Worm (Caenorhabditis elegans) whole organism, midembryonic: Measurements from ENCODE around the gene irld-9.

ENCODE experiments used
- T22C8.4 ChIP-seq: fragments of 200-800 bp; sonication (Bioruptor generic); IDR thresholded peaks from 2 replicates; pipeline ENCODE4 v1.3.6; 2022; ENCODE audit warnings: missing genetic modification characterization, missing compliant biosample characterization
- cog-1 ChIP-seq: sonication (generic microtip); optimal IDR thresholded peaks from 2 replicates; lab custom pipeline; 2016; ENCODE audit warnings: missing genetic modification characterization, missing compliant biosample characterization
- flt-1 ChIP-seq: fragments of 200-800 bp; sonication (Bioruptor generic); IDR thresholded peaks from 2 replicates; pipeline ENCODE4 v1.3.6; 2022; ENCODE audit warnings: missing genetic modification characterization, missing compliant biosample characterization
- klf-2 ChIP-seq: fragments of 200-800 bp; sonication (Bioruptor generic); conservative IDR thresholded peaks from 2 replicates; pipeline ENCODE4 v1.3.6; 2022; ENCODE audit warnings: missing genetic modification reagents, missing genetic modification characterization, missing compliant biosample characterization
- med-1 ChIP-seq: sonication (generic microtip); optimal IDR thresholded peaks from 2 replicates; lab custom pipeline; 2017; ENCODE audit warnings: missing genetic modification characterization, mild to moderate bottlenecking, missing compliant biosample characterization, antibody characterized with exemption, missing genetic modification reagents; ENCODE audit not compliant: insufficient read depth
- ref-1 ChIP-seq: fragments of 200-800 bp; sonication (Bioruptor generic); conservative IDR thresholded peaks from 2 replicates; pipeline ENCODE4 v1.3.6; 2022; ENCODE audit warnings: missing genetic modification reagents, missing genetic modification characterization, missing compliant biosample characterization
- tab-1 ChIP-seq: fragments of 200-800 bp; sonication (Bioruptor generic); IDR thresholded peaks from 2 replicates; pipeline ENCODE4 v1.3.6; 2022; ENCODE audit warnings: missing genetic modification characterization, missing compliant biosample characterization
- ztf-23 ChIP-seq: fragments of 200-800 bp; sonication (Bioruptor generic); IDR thresholded peaks from 2 replicates; pipeline ENCODE4 v1.3.6; 2022; ENCODE audit warnings: missing genetic modification reagents, missing genetic modification characterization, missing compliant biosample characterization
- ztf-29 ChIP-seq: fragments of 200-800 bp; sonication (Bioruptor generic); IDR thresholded peaks from 2 replicates; pipeline ENCODE4 v1.3.6; 2022; ENCODE audit warnings: missing genetic modification reagents, missing genetic modification characterization, missing compliant biosample characterization

Gene irld-9

ce11 chrII:1763072-1763471 lies 24.3 kb upstream of the irld-9 start, which contains the start of gene math-28:
Gene math-28 (plus strand): TSS chrII:1763372.
- TF ChIP-seq flt-1, result no peak
- no peak for TF ChIP-seq ztf-23 (GFP tag; lab: Robert Waterston, UW)
- no peak for TF ChIP-seq med-1 (GFP tag; lab: Kevin White, UChicago)
- no peak for TF ChIP-seq klf-2 (GFP tag; lab: Robert Waterston, UW)
- TF ChIP-seq ref-1 (GFP tag; lab: Robert Waterston, UW), result no peak
- no peak for TF ChIP-seq ztf-29 (GFP tag; lab: Robert Waterston, UW)
- TF ChIP-seq tab-1 (GFP tag; lab: Robert Waterston, UW), result no peak
- no peak for TF ChIP-seq cog-1 (tag; lab: Kevin White, UChicago)
- no peak for TF ChIP-seq T22C8.4 (GFP tag; lab: Robert Waterston, UW)

ce11 chrII:1761564-1761963 lies 22.8 kb upstream of the irld-9 start, which contains the start of gene F36H5.4:
Gene F36H5.4 (plus strand): TSS chrII:1761864.
- no peak for TF ChIP-seq T22C8.4 (GFP tag; lab: Robert Waterston, UW)
- TF ChIP-seq ztf-29 (GFP tag; lab: Robert Waterston, UW), result no peak
- TF ChIP-seq ref-1 (GFP tag; lab: Robert Waterston, UW), result no peak
- TF ChIP-seq klf-2 (GFP tag; lab: Robert Waterston, UW), result no peak

DNA sequence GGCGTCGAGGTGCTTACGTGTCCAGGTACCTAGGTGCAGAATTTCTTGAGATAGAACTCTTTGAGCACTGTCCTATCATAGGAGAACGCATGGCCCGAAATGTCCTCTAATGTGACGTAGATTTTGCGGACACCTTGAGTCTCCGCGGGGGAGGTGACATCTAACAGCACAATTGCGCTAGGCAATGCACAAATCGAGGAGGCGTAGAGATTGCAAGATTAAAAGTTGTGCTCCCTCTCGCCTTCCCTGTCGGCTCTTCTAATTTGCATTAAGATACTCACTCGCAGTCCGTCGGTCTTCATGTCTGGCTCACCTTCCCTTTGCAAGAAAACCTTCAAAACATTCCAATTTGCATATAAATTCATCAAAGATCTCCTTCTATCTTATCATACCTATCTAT lies 20.9 kb upstream of the irld-9 start, which contains the start of gene F36H5.18:
F36H5.18 (plus strand) TSS at position 301 of the 400 bp plus-strand sequence.
- no peak for TF ChIP-seq klf-2 (GFP tag; lab: Robert Waterston, UW)
- no peak for TF ChIP-seq ztf-29 (GFP tag; lab: Robert Waterston, UW)
- no peak for TF ChIP-seq ref-1 (GFP tag; lab: Robert Waterston, UW)
- no peak for TF ChIP-seq flt-1
- no peak for TF ChIP-seq med-1 (GFP tag; lab: Kevin White, UChicago)
- no peak for TF ChIP-seq ztf-23 (GFP tag; lab: Robert Waterston, UW)
- TF ChIP-seq T22C8.4 (GFP tag; lab: Robert Waterston, UW), result no peak
- TF ChIP-seq tab-1 (GFP tag; lab: Robert Waterston, UW), result no peak
- TF ChIP-seq cog-1 (tag; lab: Kevin White, UChicago), result no peak

ce11 chrII:1757033-1757432 lies 18.3 kb upstream of the irld-9 start, which contains the start of gene F36H5.10:
Gene F36H5.10 (plus strand): TSS chrII:1757333.
- TF ChIP-seq T22C8.4 (GFP tag; lab: Robert Waterston, UW) (no peak), klf-2 (GFP tag; lab: Robert Waterston, UW) (no peak), cog-1 (tag; lab: Kevin White, UChicago) (no peak)

DNA sequence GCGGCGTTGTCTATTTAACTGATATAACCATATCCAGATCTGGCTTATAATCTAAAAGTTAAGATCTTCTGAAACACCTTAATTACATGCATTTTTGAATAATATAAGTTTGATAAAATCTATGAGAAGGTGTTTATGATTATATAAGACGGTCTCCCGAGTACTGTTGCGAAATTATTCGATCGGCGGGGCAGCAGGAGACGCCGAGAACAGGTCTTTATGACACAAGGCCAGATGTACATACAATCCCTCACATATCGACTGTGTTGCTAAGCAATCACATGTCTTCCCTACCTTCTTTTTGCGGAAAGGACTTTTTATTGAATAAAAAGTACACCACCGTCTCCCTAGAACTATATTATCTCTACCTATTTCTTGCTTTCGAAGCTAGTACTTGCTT lies 17.8 kb upstream of the irld-9 start, which contains the start of gene fbxb-53:
fbxb-53 (plus strand) TSS at position 301 of the 400 bp plus-strand sequence.
- no peak for TF ChIP-seq med-1 (GFP tag; lab: Kevin White, UChicago)
- no peak for TF ChIP-seq ztf-29 (GFP tag; lab: Robert Waterston, UW)
- no peak for TF ChIP-seq ztf-23 (GFP tag; lab: Robert Waterston, UW)
- no peak for TF ChIP-seq ref-1 (GFP tag; lab: Robert Waterston, UW)
- no peak for TF ChIP-seq T22C8.4 (GFP tag; lab: Robert Waterston, UW)
- TF ChIP-seq cog-1 (tag; lab: Kevin White, UChicago), result no peak
- TF ChIP-seq klf-2 (GFP tag; lab: Robert Waterston, UW), result no peak
- no peak for TF ChIP-seq flt-1
- no peak for TF ChIP-seq tab-1 (GFP tag; lab: Robert Waterston, UW)

- TF ChIP-seq ref-1 (GFP tag; lab: Robert Waterston, UW) (no peak), med-1 (GFP tag; lab: Kevin White, UChicago) (no peak), ztf-23 (GFP tag; lab: Robert Waterston, UW) (no peak), T22C8.4 (GFP tag; lab: Robert Waterston, UW) (no peak), ztf-29 (GFP tag; lab: Robert Waterston, UW) (no peak), flt-1 (no peak), cog-1 (tag; lab: Kevin White, UChicago) (no peak), tab-1 (GFP tag; lab: Robert Waterston, UW) (no peak), klf-2 (GFP tag; lab: Robert Waterston, UW) (no peak)
Measured at ce11 chrII:1756072-1756471, 17.3 kb upstream of the irld-9 start, which contains the start of gene F36H5.17. Gene F36H5.17 (minus strand): TSS chrII:1756172.

ce11 chrII:1752990-1753389 lies 14.2 kb upstream of the irld-9 start, which contains the start of gene F36H5.9:
Gene F36H5.9 (minus strand): TSS chrII:1753090.
- TF ChIP-seq tab-1 (GFP tag; lab: Robert Waterston, UW) (no peak), cog-1 (tag; lab: Kevin White, UChicago) (no peak), ztf-29 (GFP tag; lab: Robert Waterston, UW) (no peak), T22C8.4 (GFP tag; lab: Robert Waterston, UW) (no peak), med-1 (GFP tag; lab: Kevin White, UChicago) (no peak), ztf-23 (GFP tag; lab: Robert Waterston, UW) (no peak), klf-2 (GFP tag; lab: Robert Waterston, UW) (no peak), flt-1 (no peak), ref-1 (GFP tag; lab: Robert Waterston, UW) (no peak)

DNA sequence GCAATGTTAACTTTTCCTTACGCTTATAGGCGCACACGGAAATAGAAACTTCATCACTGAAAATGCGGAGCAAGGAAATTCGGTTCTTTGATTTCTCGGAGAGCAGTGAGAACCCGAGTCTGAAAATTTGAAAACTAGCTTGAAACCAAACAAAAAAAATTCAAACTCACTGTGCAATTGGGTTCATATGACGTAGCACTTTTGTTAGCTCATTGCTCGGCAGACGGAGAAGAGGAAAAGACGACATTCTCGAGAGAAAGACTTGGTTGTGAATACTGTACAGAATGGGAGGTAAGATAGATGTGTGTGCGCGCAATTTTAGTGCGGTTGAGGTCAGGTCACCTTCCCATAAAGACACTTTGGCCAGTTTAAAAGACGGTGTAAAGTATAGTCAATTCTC lies 11.7 kb upstream of the irld-9 start, which contains the start of the genes F36H5.13 and F36H5.8:
F36H5.13 (minus strand) TSS at position 101 of the 400 bp plus-strand sequence.
F36H5.8 (minus strand) TSS at position 274 of the 400 bp plus-strand sequence.
- TF ChIP-seq flt-1, result no peak
- no peak for TF ChIP-seq ztf-23 (GFP tag; lab: Robert Waterston, UW)

DNA sequence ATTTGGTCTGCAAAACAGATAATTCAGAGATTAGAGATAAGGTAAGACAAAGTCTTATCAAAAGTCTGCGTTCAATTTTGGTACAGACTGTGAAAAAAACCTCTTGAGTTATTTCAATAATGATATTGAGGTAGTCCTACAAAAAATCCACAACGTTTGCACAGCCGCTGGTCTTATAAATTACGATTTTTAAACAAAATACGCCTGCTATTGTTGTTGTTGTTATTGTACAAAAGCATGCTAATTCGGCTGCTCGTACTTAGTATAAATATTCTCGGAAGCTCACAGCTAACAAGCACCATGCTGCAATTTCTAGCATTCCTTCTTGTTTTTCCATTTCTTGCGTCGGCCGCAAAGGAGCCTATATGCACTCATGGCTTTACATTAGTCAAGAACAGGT lies 5.4 kb upstream of the irld-9 start, which contains the start of gene clec-19:
clec-19 (plus strand) TSS at position 301 of the 400 bp plus-strand sequence.
- no peak for TF ChIP-seq T22C8.4 (GFP tag; lab: Robert Waterston, UW)

DNA sequence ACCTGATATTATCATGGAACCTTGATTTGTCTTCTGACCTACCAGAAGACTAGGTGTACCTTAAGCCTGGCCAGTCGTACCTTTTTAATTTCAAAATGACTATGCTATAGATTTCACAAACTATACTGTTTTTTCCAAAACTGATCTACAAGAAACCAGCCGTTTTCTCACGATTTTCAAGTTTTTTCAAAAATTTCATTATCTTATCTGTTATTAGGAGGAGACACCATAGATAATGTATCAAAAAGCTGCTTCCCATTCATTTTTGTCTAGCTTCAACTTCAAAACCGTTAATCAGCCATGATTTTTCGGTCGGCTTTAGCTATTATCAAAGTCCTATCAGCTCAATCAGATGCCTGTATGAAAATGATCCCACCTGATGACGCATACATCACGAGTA lies 3.8 kb upstream of the irld-9 start, which contains the start of gene F36H5.12:
F36H5.12 (plus strand) TSS at position 301 of the 400 bp plus-strand sequence.
- TF ChIP-seq tab-1 (GFP tag; lab: Robert Waterston, UW) (no peak), klf-2 (GFP tag; lab: Robert Waterston, UW) (no peak), ref-1 (GFP tag; lab: Robert Waterston, UW) (no peak), T22C8.4 (GFP tag; lab: Robert Waterston, UW) (no peak), flt-1 (no peak)
